Worm (Caenorhabditis elegans): ENCODE measurements around the gene K07C11.8.
A peak's percentile ranks its signal among the peaks of the same experiment; 100 is the strongest.

DNA sequence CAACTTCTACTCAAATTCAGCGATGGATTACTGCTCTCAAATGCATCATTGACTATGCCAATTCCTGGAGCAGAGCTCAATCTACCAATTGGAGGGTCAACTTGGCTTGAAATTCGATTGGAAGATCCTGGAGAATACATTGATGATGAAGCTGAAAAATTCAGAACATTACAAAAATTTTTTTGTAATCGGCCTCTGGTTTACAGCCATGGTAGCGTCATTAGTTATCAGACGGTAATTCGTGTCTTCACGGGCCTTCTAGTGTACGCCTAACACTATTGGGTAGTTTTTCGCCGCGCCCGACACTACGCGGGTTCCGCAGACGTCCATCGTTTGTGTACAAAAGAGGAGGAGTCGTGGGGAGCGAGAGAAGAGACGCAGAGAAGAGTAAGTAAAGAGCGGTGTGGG lies 11.0 kb upstream of the K07C11.8 start:
- TF ChIP-seq nhr-25 (tag; optimal IDR thresholded peaks at IDR 0.05) (peak; percentile 71), lin-39 (tag; optimal IDR thresholded peaks at IDR 0.05) (no peak), unc-62 (GFP tag; optimal IDR thresholded peaks at IDR 0.05) (peak; percentile 26), blmp-1 (tag; optimal IDR thresholded peaks at IDR 0.05; ENCODE audit: insufficient read depth) (no peak), crh-2 (tag; optimal IDR thresholded peaks at IDR 0.05) (peak; percentile 89), peb-1 (tag; optimal IDR thresholded peaks at IDR 0.05) (no peak), snpc-4 (tag; optimal IDR thresholded peaks at IDR 0.05) (peak; percentile 99), skn-1 (tag; optimal IDR thresholded peaks at IDR 0.05) (no peak), nhr-77 (tag; optimal IDR thresholded peaks at IDR 0.05) (peak; percentile 63), aly-2 (tag; optimal IDR thresholded peaks at IDR 0.05) (no peak), ama-1 (optimal IDR thresholded peaks at IDR 0.05) (peak; percentile 96)

Data from whole organism, L2 larva.